Worm (Caenorhabditis elegans) whole organism, L1 larva: ENCODE measurements around the gene cyp-25A3.

Experiments used
- C16A3.4 ChIP-seq: fragments of 150-350 bp; optimal IDR thresholded peaks from 2 replicates; lab custom pipeline; 2014; ENCODE audit warnings: missing biosample characterization, missing genetic modification characterization
- Y116A8C.19 ChIP-seq: sonication (generic microtip); optimal IDR thresholded peaks from 2 replicates; lab custom pipeline; 2016; ENCODE audit warnings: missing compliant biosample characterization, missing genetic modification characterization, borderline replicate concordance
- alr-1 ChIP-seq: fragments of 200-800 bp; sonication (Bioruptor generic); optimal IDR thresholded peaks from 2 replicates; lab custom pipeline; 2018; ENCODE audit warnings: borderline replicate concordance, mild to moderate bottlenecking, missing genetic modification characterization, missing compliant biosample characterization
- ama-1 ChIP-seq: fragments of 150-350 bp; optimal IDR thresholded peaks from 2 replicates; lab custom pipeline; 2014
- blmp-1 ChIP-seq: fragments of 150-350 bp; optimal IDR thresholded peaks from 2 replicates; lab custom pipeline; 2014; ENCODE audit warnings: missing biosample characterization, missing genetic modification characterization
- ceh-63 ChIP-seq: fragments of 200-800 bp; sonication (Bioruptor generic); optimal IDR thresholded peaks from 2 replicates; lab custom pipeline; 2018; ENCODE audit warnings: mild to moderate bottlenecking, missing genetic modification characterization, missing compliant biosample characterization
- ceh-8 ChIP-seq: fragments of 200-800 bp; sonication (Bioruptor generic); optimal IDR thresholded peaks from 2 replicates; lab custom pipeline; 2018; ENCODE audit warnings: mild to moderate bottlenecking, missing genetic modification characterization, moderate library complexity, missing compliant biosample characterization
- ceh-82 ChIP-seq, 3 experiments: fragments of 150-350 bp in 1 of 3; sonication (generic microtip) in 2 of 3; optimal IDR thresholded peaks; 2 replicates each; lab custom pipeline; 2014 to 2017; ENCODE audit warnings: missing biosample characterization in 3 of 3, missing genetic modification characterization in 3 of 3
- dpl-1 ChIP-seq, 3 experiments: fragments of 150-350 bp in 2 of 3; sonication (generic microtip) in 1 of 3; optimal IDR thresholded peaks; 2 replicates each; lab custom pipeline; 2014 to 2017; ENCODE audit warnings: missing biosample characterization in 3 of 3, missing genetic modification characterization in 3 of 3, missing genetic modification reagents in 3 of 3
- efl-1 ChIP-seq, 4 experiments: fragments of 150-350 bp; optimal IDR thresholded peaks in 3 of 4; peaks in 1 of 4; 1 replicate in 1 of 4; 2 replicates in 3 of 4; lab custom pipeline; 2014; ENCODE audit warnings: missing biosample characterization in 2 of 4, missing genetic modification characterization in 2 of 4, missing genetic modification reagents in 2 of 4
- efl-3 ChIP-seq: fragments of 200-800 bp; sonication (Bioruptor generic); optimal IDR thresholded peaks from 2 replicates; lab custom pipeline; 2018; ENCODE audit warnings: mild to moderate bottlenecking, missing genetic modification characterization, missing compliant biosample characterization
- egl-13 ChIP-seq: sonication (generic microtip); optimal IDR thresholded peaks from 2 replicates; lab custom pipeline; 2016; ENCODE audit warnings: missing genotype, missing genetic modification reagents, missing genetic modification characterization, missing compliant biosample characterization
- egl-27 ChIP-seq, 2 experiments: fragments of 150-350 bp in 1 of 2; sonication (generic microtip); optimal IDR thresholded peaks; 3 replicates each; lab custom pipeline; 2017 to 2018; ENCODE audit warnings: missing biosample characterization in 2 of 2, missing genetic modification characterization in 2 of 2, missing genetic modification reagents in 2 of 2
- fkh-4 ChIP-seq: sonication (generic microtip); optimal IDR thresholded peaks from 2 replicates; lab custom pipeline; 2016; ENCODE audit warnings: missing compliant biosample characterization, missing genetic modification characterization, borderline replicate concordance
- hpl-2 ChIP-seq: fragments of 150-350 bp; optimal IDR thresholded peaks from 2 replicates; lab custom pipeline; 2014; ENCODE audit warnings: missing biosample characterization, missing genetic modification reagents, missing genetic modification characterization
- jun-1 ChIP-seq: fragments of 150-350 bp; optimal IDR thresholded peaks from 2 replicates; lab custom pipeline; 2014; ENCODE audit warnings: missing biosample characterization, missing genetic modification reagents, missing genetic modification characterization
- lin-13 ChIP-seq: fragments of 150-350 bp; optimal IDR thresholded peaks from 2 replicates; lab custom pipeline; 2014; ENCODE audit warnings: missing biosample characterization, missing genetic modification reagents, missing genetic modification characterization
- lin-14 ChIP-seq: fragments of 200-800 bp; sonication (Bioruptor generic); optimal IDR thresholded peaks from 2 replicates; lab custom pipeline; 2018; ENCODE audit warnings: mild to moderate bottlenecking, missing genetic modification characterization, moderate library complexity, missing compliant biosample characterization
- lin-15B ChIP-seq: fragments of 150-350 bp; sonication (generic microtip); optimal IDR thresholded peaks from 3 replicates; lab custom pipeline; 2014; ENCODE audit warnings: missing biosample characterization, missing genetic modification characterization
- lin-35 ChIP-seq, 2 experiments: fragments of 150-350 bp; optimal IDR thresholded peaks; 2 replicates each; lab custom pipeline; 2014; ENCODE audit warnings: missing biosample characterization in 2 of 2, missing genetic modification characterization in 2 of 2, missing genetic modification reagents in 2 of 2
- lsy-2 ChIP-seq, 2 experiments: fragments of 150-350 bp; optimal IDR thresholded peaks; 2 replicates each; lab custom pipeline; 2014; ENCODE audit warnings: missing biosample characterization in 2 of 2, missing genetic modification characterization in 2 of 2
- mep-1 ChIP-seq: fragments of 150-350 bp; optimal IDR thresholded peaks from 2 replicates; lab custom pipeline; 2014; ENCODE audit warnings: missing biosample characterization, missing genetic modification characterization
- nhr-11 ChIP-seq: fragments of 150-350 bp; optimal IDR thresholded peaks from 2 replicates; lab custom pipeline; 2014; ENCODE audit warnings: missing biosample characterization, missing genetic modification characterization
- nhr-12 ChIP-seq: sonication (generic microtip); optimal IDR thresholded peaks from 2 replicates; lab custom pipeline; 2017; ENCODE audit warnings: missing biosample characterization, missing genetic modification characterization
- nhr-19 ChIP-seq: fragments of 200-800 bp; sonication (Bioruptor generic); conservative IDR thresholded peaks from 2 replicates; pipeline ENCODE4 v1.3.6; 2022; ENCODE audit warnings: missing genetic modification characterization, missing compliant biosample characterization
- nhr-20 ChIP-seq: sonication (generic microtip); optimal IDR thresholded peaks from 2 replicates; lab custom pipeline; 2016; ENCODE audit warnings: mild to moderate bottlenecking, missing genetic modification characterization, missing compliant biosample characterization
- nhr-237 ChIP-seq: fragments of 150-350 bp; optimal IDR thresholded peaks from 2 replicates; lab custom pipeline; 2014; ENCODE audit warnings: missing biosample characterization, missing genetic modification characterization
- nhr-28 ChIP-seq: fragments of 150-350 bp; optimal IDR thresholded peaks from 2 replicates; lab custom pipeline; 2014; ENCODE audit warnings: missing biosample characterization, missing genetic modification characterization
- nhr-47 ChIP-seq: sonication (generic microtip); optimal IDR thresholded peaks from 2 replicates; lab custom pipeline; 2016; ENCODE audit warnings: mild to moderate bottlenecking, missing genetic modification characterization, moderate library complexity, missing compliant biosample characterization
- nhr-71 ChIP-seq: sonication (generic microtip); optimal IDR thresholded peaks from 2 replicates; lab custom pipeline; 2016; ENCODE audit warnings: mild to moderate bottlenecking, missing genetic modification characterization, moderate library complexity, missing compliant biosample characterization
- nhr-76 ChIP-seq: sonication (generic microtip); optimal IDR thresholded peaks from 2 replicates; lab custom pipeline; 2017; ENCODE audit warnings: missing biosample characterization, missing genetic modification characterization
- nhr-77 ChIP-seq: fragments of 150-350 bp; optimal IDR thresholded peaks from 2 replicates; lab custom pipeline; 2014; ENCODE audit warnings: missing biosample characterization, missing genetic modification characterization
- nhr-84 ChIP-seq: sonication (generic microtip); optimal IDR thresholded peaks from 2 replicates; lab custom pipeline; 2017; ENCODE audit warnings: missing biosample characterization, missing genetic modification characterization
- nhr-85 ChIP-seq: sonication (generic microtip); peaks from one replicate; lab custom pipeline; 2016; ENCODE audit warnings: missing genetic modification characterization, inconsistent platforms, missing compliant biosample characterization
- nhr-90 ChIP-seq: sonication (generic microtip); optimal IDR thresholded peaks from 2 replicates; lab custom pipeline; 2016; ENCODE audit warnings: mild to moderate bottlenecking, missing genetic modification characterization, missing compliant biosample characterization; ENCODE audit not compliant: poor library complexity
- pag-3 ChIP-seq: sonication (generic microtip); optimal IDR thresholded peaks from 2 replicates; lab custom pipeline; 2017; ENCODE audit warnings: missing genetic modification characterization, mild to moderate bottlenecking, missing compliant biosample characterization, antibody characterized with exemption, borderline replicate concordance; ENCODE audit not compliant: insufficient read depth
- snpc-4 ChIP-seq: fragments of 150-350 bp; optimal IDR thresholded peaks from 2 replicates; lab custom pipeline; 2014; ENCODE audit warnings: missing biosample characterization, missing genetic modification characterization
- sptf-1 ChIP-seq: fragments of 150-350 bp; optimal IDR thresholded peaks from 2 replicates; lab custom pipeline; 2014; ENCODE audit warnings: missing biosample characterization, missing genetic modification characterization
- swsn-7 ChIP-seq: sonication (generic microtip); optimal IDR thresholded peaks from 2 replicates; lab custom pipeline; 2016; ENCODE audit warnings: missing genetic modification characterization, missing compliant biosample characterization
- unc-62 ChIP-seq: fragments of 150-350 bp; optimal IDR thresholded peaks from 2 replicates; lab custom pipeline; 2014; ENCODE audit warnings: missing biosample characterization, missing genetic modification reagents, missing genetic modification characterization
- unc-86 ChIP-seq: sonication (generic microtip); optimal IDR thresholded peaks from 2 replicates; lab custom pipeline; 2016; ENCODE audit warnings: missing genetic modification characterization, missing compliant biosample characterization
- vab-15 ChIP-seq: sonication (generic microtip); optimal IDR thresholded peaks from 2 replicates; lab custom pipeline; 2017; ENCODE audit warnings: missing genotype, mild to moderate bottlenecking, missing genetic modification characterization, missing compliant biosample characterization
- xbp-1 ChIP-seq: sonication (generic microtip); optimal IDR thresholded peaks from 2 replicates; lab custom pipeline; 2016; ENCODE audit warnings: missing genetic modification characterization, missing compliant biosample characterization
- zag-1 ChIP-seq: fragments of 150-350 bp; optimal IDR thresholded peaks from 2 replicates; lab custom pipeline; 2014; ENCODE audit warnings: missing biosample characterization, missing genetic modification characterization
- ztf-11 ChIP-seq, 2 experiments: sonication (generic microtip); optimal IDR thresholded peaks; 2 replicates each; lab custom pipeline; 2016 to 2017; ENCODE audit warnings: missing genetic modification characterization in 2 of 2, missing biosample characterization in 1 of 2, missing compliant biosample characterization in 1 of 2
- ztf-4 ChIP-seq: fragments of 150-350 bp; optimal IDR thresholded peaks from 2 replicates; lab custom pipeline; 2014; ENCODE audit warnings: missing biosample characterization, missing genetic modification characterization

The cyp-25A3 gene

ce11 chrIII:3819579-3819978 lies 20.0 kb downstream of the cyp-25A3 start, which contains the start of gene dpy-27:
dpy-27 (minus strand) TSS chrIII:3819679.
- TF ChIP-seq alr-1 (tag; lab: Kevin White, UChicago) (no peak), hpl-2 (GFP tag; lab: Kevin White, UChicago) (no peak), nhr-28 (tag; lab: Kevin White, UChicago) (no peak), lin-35 (GFP tag; optimal IDR thresholded peaks at IDR 0.05; lab: Kevin White, UChicago) (no peak), unc-86 (tag; lab: Kevin White, UChicago) (no peak), blmp-1 (tag; lab: Kevin White, UChicago) (no peak), nhr-12 (no peak), sptf-1 (no peak), nhr-85 (tag; lab: Kevin White, UChicago) (no peak), nhr-71 (tag; lab: Kevin White, UChicago) (no peak), swsn-7 (tag; lab: Kevin White, UChicago) (no peak), dpl-1 (GFP tag; optimal IDR thresholded peaks at IDR 0.05; lab: Kevin White, UChicago) (no peak), ceh-63 (no peak), fkh-4 (tag; lab: Kevin White, UChicago) (no peak), nhr-11 (tag; lab: Kevin White, UChicago) (no peak), mep-1 (no peak), nhr-90 (no peak), pag-3 (tag; lab: Kevin White, UChicago) (no peak), nhr-237 (no peak), ceh-82 (tag; optimal IDR thresholded peaks at IDR 0.05; lab: Kevin White, UChicago) (no peak)
- TF ChIP-seq, all 84 proteins: peak for 0

ce11 chrIII:3814421-3814820 lies 25.1 kb downstream of the cyp-25A3 start:
- TF ChIP-seq ztf-4, result no peak
- no peak for TF ChIP-seq ztf-11 (tag; optimal IDR thresholded peaks at IDR 0.05; lab: Kevin White, UChicago)
- no peak for TF ChIP-seq lin-15B (tag; lab: Kevin White, UChicago)
- TF ChIP-seq hpl-2 (GFP tag; lab: Kevin White, UChicago), result no peak
- TF ChIP-seq alr-1 (tag; lab: Kevin White, UChicago), result no peak
- TF ChIP-seq nhr-19, result no peak
- TF ChIP-seq ceh-8 (GFP tag; lab: Kevin White, UChicago), result no peak
- TF ChIP-seq efl-1 (optimal IDR thresholded peaks at IDR 0.05; lab: Kevin White, UChicago), result no peak
- no peak for TF ChIP-seq efl-1 (GFP tag; optimal IDR thresholded peaks at IDR 0.05 in 1 of 2; lab: Kevin White, UChicago)
- TF ChIP-seq unc-62 (GFP tag; lab: Kevin White, UChicago), result no peak
- no peak for TF ChIP-seq efl-3 (GFP tag; lab: Kevin White, UChicago)
- no peak for TF ChIP-seq nhr-71 (tag; lab: Kevin White, UChicago)
- TF ChIP-seq jun-1 (tag; lab: Kevin White, UChicago), result no peak
- TF ChIP-seq C16A3.4 (tag; lab: Kevin White, UChicago), result no peak
- TF ChIP-seq ama-1 (lab: Kevin White, UChicago), result no peak
- TF ChIP-seq lin-13, result no peak
- TF ChIP-seq snpc-4 (tag; lab: Kevin White, UChicago), result no peak
- TF ChIP-seq ceh-82 (tag; optimal IDR thresholded peaks at IDR 0.05; lab: Kevin White, UChicago), result no peak

- TF ChIP-seq egl-13 (tag; lab: Kevin White, UChicago), result no peak
- peak; percentile 25 for TF ChIP-seq blmp-1 (tag; lab: Kevin White, UChicago)
- TF ChIP-seq efl-1 (optimal IDR thresholded peaks at IDR 0.05; lab: Kevin White, UChicago), result no peak
- TF ChIP-seq efl-1 (GFP tag; optimal IDR thresholded peaks at IDR 0.05 in 1 of 2; lab: Kevin White, UChicago), result peak in 1 of 2 experiments; percentile 77
- 0 out of 2 replicates have a peak, but pooled peaks have one; percentile 7 for TF ChIP-seq nhr-19
- TF ChIP-seq nhr-77, result no peak
- TF ChIP-seq ztf-4, result no peak
- peak; percentile 33 for TF ChIP-seq mep-1
- no peak for TF ChIP-seq lin-35 (GFP tag; optimal IDR thresholded peaks at IDR 0.05; lab: Kevin White, UChicago)
- no peak for TF ChIP-seq nhr-47
- peak in 1 of 2 experiments; percentile 16 for TF ChIP-seq lsy-2 (tag; optimal IDR thresholded peaks at IDR 0.05; lab: Kevin White, UChicago)
- TF ChIP-seq nhr-76 (tag; lab: Kevin White, UChicago), result no peak
- peak; percentile 10 for TF ChIP-seq nhr-71 (tag; lab: Kevin White, UChicago)
- no peak for TF ChIP-seq C16A3.4 (tag; lab: Kevin White, UChicago)
- no peak for TF ChIP-seq zag-1 (tag; lab: Kevin White, UChicago)
- TF ChIP-seq xbp-1 (tag; lab: Kevin White, UChicago), result no peak
- TF ChIP-seq nhr-85 (tag; lab: Kevin White, UChicago), result peak; percentile 82
- no peak for TF ChIP-seq nhr-11 (tag; lab: Kevin White, UChicago)
- TF ChIP-seq ceh-8 (GFP tag; lab: Kevin White, UChicago), result no peak
- peak; percentile 27 for TF ChIP-seq nhr-20
- no peak for TF ChIP-seq egl-27 (tag; optimal IDR thresholded peaks at IDR 0.05; lab: Kevin White, UChicago)
- TF ChIP-seq Y116A8C.19 (tag; lab: Kevin White, UChicago), result no peak
- peak; percentile 75 for TF ChIP-seq lin-14 (GFP tag; lab: Kevin White, UChicago)
- TF ChIP-seq nhr-84 (tag; lab: Kevin White, UChicago), result no peak
- TF ChIP-seq vab-15 (tag; lab: Kevin White, UChicago), result no peak
- TF ChIP-seq, all 84 proteins: peak for 9
Measured at ce11 chrIII:3812369-3812993, 27.1 kb downstream of the cyp-25A3 start.
